Worm (Caenorhabditis elegans) whole organism, L2 larva: Measurements from ENCODE around the gene F19D8.2.
A peak's percentile ranks its signal among the peaks of the same experiment; 100 is the strongest.

Source experiments
- F13H6.1 ChIP-seq: sonication (generic microtip); optimal IDR thresholded peaks from 2 replicates; lab custom pipeline; 2016; ENCODE audit warnings: missing genetic modification characterization, missing compliant biosample characterization
- R02D3.7 ChIP-seq: fragments of 150-350 bp; optimal IDR thresholded peaks from 2 replicates; lab custom pipeline; 2014; ENCODE audit warnings: missing biosample characterization, missing genetic modification characterization
- Y55F3AM.14 ChIP-seq: fragments of 200-800 bp; sonication (Bioruptor generic); optimal IDR thresholded peaks from 2 replicates; lab custom pipeline; 2018; ENCODE audit warnings: mild to moderate bottlenecking, missing genetic modification characterization, missing compliant biosample characterization
- ZK546.5 ChIP-seq: sonication (generic microtip); optimal IDR thresholded peaks from 2 replicates; lab custom pipeline; 2017; ENCODE audit warnings: missing biosample characterization, missing genetic modification characterization
- blmp-1 ChIP-seq: sonication (generic microtip); optimal IDR thresholded peaks from 2 replicates; lab custom pipeline; 2017; ENCODE audit warnings: missing genetic modification characterization, mild to moderate bottlenecking, missing compliant biosample characterization, antibody characterized with exemption, moderate library complexity; ENCODE audit not compliant: insufficient read depth
- ceh-82 ChIP-seq: fragments of 150-350 bp; optimal IDR thresholded peaks from 2 replicates; lab custom pipeline; 2014; ENCODE audit warnings: missing biosample characterization, missing genetic modification characterization
- crh-2 ChIP-seq: sonication (generic microtip); optimal IDR thresholded peaks from 2 replicates; lab custom pipeline; 2017; ENCODE audit warnings: missing biosample characterization, missing genetic modification characterization
- egl-27 ChIP-seq: sonication (generic microtip); optimal IDR thresholded peaks from 3 replicates; lab custom pipeline; 2017; ENCODE audit warnings: missing biosample characterization, missing genetic modification reagents, missing genetic modification characterization
- elt-1 ChIP-seq: fragments of 150-350 bp; optimal IDR thresholded peaks from 2 replicates; lab custom pipeline; 2014; ENCODE audit warnings: missing biosample characterization, missing genetic modification characterization
- fos-1 ChIP-seq: fragments of 150-350 bp; optimal IDR thresholded peaks from 2 replicates; lab custom pipeline; 2014; ENCODE audit warnings: missing biosample characterization, missing genetic modification characterization
- gmeb-1 ChIP-seq: fragments of 150-350 bp; optimal IDR thresholded peaks from 2 replicates; lab custom pipeline; 2014; ENCODE audit warnings: missing biosample characterization, missing genetic modification characterization
- lin-11 ChIP-seq: fragments of 150-350 bp; sonication (generic microtip); optimal IDR thresholded peaks from 2 replicates; lab custom pipeline; 2014; ENCODE audit warnings: missing biosample characterization, missing genetic modification characterization, inconsistent platforms, mixed read lengths
- lin-13 ChIP-seq: fragments of 150-350 bp; optimal IDR thresholded peaks from 2 replicates; lab custom pipeline; 2014; ENCODE audit warnings: missing biosample characterization, missing genetic modification reagents, missing genetic modification characterization
- lin-39 ChIP-seq: fragments of 150-350 bp; optimal IDR thresholded peaks from 2 replicates; lab custom pipeline; 2014; ENCODE audit warnings: missing biosample characterization, missing genetic modification reagents, missing genetic modification characterization
- mbf-1 ChIP-seq: sonication (generic microtip); optimal IDR thresholded peaks from 2 replicates; lab custom pipeline; 2017; ENCODE audit warnings: missing biosample characterization, missing genetic modification characterization
- mdl-1 ChIP-seq, 2 experiments: fragments of 150-350 bp in 1 of 2; sonication (generic microtip) in 1 of 2; optimal IDR thresholded peaks; 2 replicates each; lab custom pipeline; 2017; ENCODE audit warnings: missing biosample characterization in 2 of 2, missing genetic modification characterization in 2 of 2
- nhr-10 ChIP-seq: sonication (generic microtip); optimal IDR thresholded peaks from 2 replicates; lab custom pipeline; 2017; ENCODE audit warnings: missing biosample characterization, missing genetic modification characterization
- nhr-11 ChIP-seq: fragments of 150-350 bp; optimal IDR thresholded peaks from 2 replicates; lab custom pipeline; 2014; ENCODE audit warnings: missing biosample characterization, missing genetic modification characterization
- nhr-12 ChIP-seq: fragments of 150-350 bp; optimal IDR thresholded peaks from 2 replicates; lab custom pipeline; 2014; ENCODE audit warnings: missing biosample characterization, missing genetic modification characterization
- nhr-129 ChIP-seq: fragments of 150-350 bp; optimal IDR thresholded peaks from 2 replicates; lab custom pipeline; 2014; ENCODE audit warnings: missing biosample characterization, missing genetic modification characterization
- nhr-21 ChIP-seq: fragments of 150-350 bp; optimal IDR thresholded peaks from 2 replicates; lab custom pipeline; 2014; ENCODE audit warnings: missing biosample characterization, missing genetic modification characterization
- nhr-23 ChIP-seq: fragments of 150-350 bp; optimal IDR thresholded peaks from 2 replicates; lab custom pipeline; 2014; ENCODE audit warnings: missing biosample characterization, missing genetic modification reagents, missing genetic modification characterization
- nhr-6 ChIP-seq: fragments of 150-350 bp; optimal IDR thresholded peaks from 2 replicates; lab custom pipeline; 2014; ENCODE audit warnings: missing biosample characterization, missing genetic modification characterization
- peb-1 ChIP-seq: fragments of 150-350 bp; optimal IDR thresholded peaks from 2 replicates; lab custom pipeline; 2014; ENCODE audit warnings: missing biosample characterization, missing genetic modification characterization
- sem-4 ChIP-seq: fragments of 150-350 bp; optimal IDR thresholded peaks from 2 replicates; lab custom pipeline; 2014; ENCODE audit warnings: missing biosample characterization, missing genetic modification reagents, missing genetic modification characterization
- skn-1 ChIP-seq: sonication (generic microtip); optimal IDR thresholded peaks from 2 replicates; lab custom pipeline; 2017; ENCODE audit warnings: missing biosample characterization, missing genetic modification characterization
- sma-3 ChIP-seq: sonication (generic microtip); optimal IDR thresholded peaks from 2 replicates; lab custom pipeline; 2016; ENCODE audit warnings: missing genetic modification reagents, missing genetic modification characterization, missing compliant biosample characterization
- sma-9 ChIP-seq, 2 experiments: fragments of 150-350 bp in 1 of 2; sonication (generic microtip) in 1 of 2; optimal IDR thresholded peaks; 2 replicates each; lab custom pipeline; 2014 to 2016; ENCODE audit warnings: missing genetic modification characterization in 2 of 2, mild to moderate bottlenecking in 1 of 2, missing biosample characterization in 1 of 2, missing compliant biosample characterization in 1 of 2, missing genetic modification reagents in 1 of 2, moderate library complexity in 1 of 2
- snpc-4 ChIP-seq: fragments of 150-350 bp; optimal IDR thresholded peaks from 2 replicates; lab custom pipeline; 2014; ENCODE audit warnings: missing biosample characterization, missing genetic modification characterization
- unc-39 ChIP-seq: fragments of 150-350 bp; optimal IDR thresholded peaks from 2 replicates; lab custom pipeline; 2014; ENCODE audit warnings: missing biosample characterization, missing genetic modification characterization
- unc-55 ChIP-seq: fragments of 150-350 bp; sonication (generic microtip); optimal IDR thresholded peaks from 3 replicates; lab custom pipeline; 2014; ENCODE audit warnings: missing biosample characterization, missing genetic modification reagents, missing genetic modification characterization
- zag-1 ChIP-seq: fragments of 150-350 bp; optimal IDR thresholded peaks from 2 replicates; lab custom pipeline; 2014; ENCODE audit warnings: missing biosample characterization, missing genetic modification characterization
- ztf-11 ChIP-seq: sonication (generic microtip); optimal IDR thresholded peaks from 2 replicates; lab custom pipeline; 2017; ENCODE audit warnings: missing biosample characterization, missing genetic modification characterization
- ztf-4 ChIP-seq: fragments of 150-350 bp; optimal IDR thresholded peaks from 2 replicates; lab custom pipeline; 2014; ENCODE audit warnings: missing biosample characterization, missing genetic modification characterization

Gene F19D8.2

ce11 chrX:13833448-13833847 is 779 bp upstream of the F19D8.2 start:
- TF ChIP-seq snpc-4 (tag; lab: Kevin White, UChicago) = peak; percentile 7
- no peak for TF ChIP-seq egl-27

ce11 chrX:13838019-13838418 is 3.8 kb downstream of the F19D8.2 start:
- no peak for TF ChIP-seq crh-2 (tag; lab: Kevin White, UChicago)
- TF ChIP-seq nhr-6 = no peak
- no peak for TF ChIP-seq lin-13 (GFP tag; lab: Kevin White, UChicago)
- TF ChIP-seq zag-1 (tag; lab: Kevin White, UChicago) = no peak
- TF ChIP-seq R02D3.7 (tag; lab: Kevin White, UChicago) = no peak
- no peak for TF ChIP-seq elt-1 (tag; lab: Kevin White, UChicago)
- TF ChIP-seq gmeb-1 = no peak
- no peak for TF ChIP-seq nhr-11 (tag; lab: Kevin White, UChicago)
- no peak for TF ChIP-seq nhr-12
- TF ChIP-seq nhr-21 = no peak
- TF ChIP-seq skn-1 (tag; lab: Kevin White, UChicago) = no peak
- no peak for TF ChIP-seq lin-11 (tag; lab: Kevin White, UChicago)
- TF ChIP-seq mbf-1 = no peak
- TF ChIP-seq blmp-1 (tag; lab: Kevin White, UChicago) = no peak
- TF ChIP-seq sma-9 (GFP tag; optimal IDR thresholded peaks at IDR 0.05; lab: Kevin White, UChicago) = no peak
- no peak for TF ChIP-seq sma-9 (tag; optimal IDR thresholded peaks at IDR 0.05; lab: Kevin White, UChicago)
- TF ChIP-seq unc-55 = no peak
- TF ChIP-seq peb-1 (tag; lab: Kevin White, UChicago) = no peak
- TF ChIP-seq ztf-4 (tag; lab: Kevin White, UChicago) = no peak
- no peak for TF ChIP-seq ztf-11 (tag; lab: Kevin White, UChicago)

DNA sequence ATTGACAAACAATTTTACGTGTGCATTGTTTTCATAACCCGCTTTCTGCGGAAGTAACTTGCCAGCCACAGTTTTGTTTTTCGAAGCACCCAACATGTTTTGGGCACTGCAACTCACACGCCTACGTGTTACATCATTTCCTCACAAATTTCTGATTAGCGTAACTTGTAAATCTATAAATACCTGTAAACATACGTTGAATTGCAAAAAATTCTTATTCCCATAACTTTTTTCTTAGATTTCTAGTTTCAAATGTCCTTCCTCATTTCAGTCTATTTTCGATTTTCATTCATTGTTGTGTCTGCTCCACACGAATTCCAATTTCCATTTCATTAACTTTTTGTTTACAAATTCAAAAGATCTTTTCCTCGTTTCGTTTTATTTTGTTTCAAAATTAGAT is 6.1 kb downstream of the F19D8.2 start:
- TF ChIP-seq mbf-1 (no peak), zag-1 (tag; lab: Kevin White, UChicago) (no peak), ZK546.5 (no peak)

ce11 chrX:13841277-13841676 is 7.0 kb downstream of the F19D8.2 start, which contains the start of gene M03B6.1:
Gene M03B6.1 (plus strand): TSS chrX:13841610.
- no peak for TF ChIP-seq nhr-11 (tag; lab: Kevin White, UChicago)
- TF ChIP-seq ceh-82 (tag; lab: Kevin White, UChicago) = no peak
- TF ChIP-seq sma-9 (GFP tag; optimal IDR thresholded peaks at IDR 0.05; lab: Kevin White, UChicago) = peak; percentile 24
- TF ChIP-seq sma-9 (tag; optimal IDR thresholded peaks at IDR 0.05; lab: Kevin White, UChicago) = no peak
- no peak for TF ChIP-seq lin-39 (tag; lab: Kevin White, UChicago)
- no peak for TF ChIP-seq lin-13 (GFP tag; lab: Kevin White, UChicago)
- no peak for TF ChIP-seq ztf-11 (tag; lab: Kevin White, UChicago)

ce11 chrX:13843676-13844075 is 9.4 kb downstream of the F19D8.2 start, which contains the start of gene M03B6.5:
Gene M03B6.5 (plus strand): TSS chrX:13843976.
- TF ChIP-seq F13H6.1 (tag; lab: Kevin White, UChicago) = no peak
- no peak for TF ChIP-seq egl-27
- no peak for TF ChIP-seq unc-55
- no peak for TF ChIP-seq sem-4 (tag; lab: Kevin White, UChicago)
- no peak for TF ChIP-seq nhr-129 (tag; lab: Kevin White, UChicago)
- no peak for TF ChIP-seq nhr-21

ce11 chrX:13846024-13846423 is 11.8 kb downstream of the F19D8.2 start:
- TF ChIP-seq sma-3 (GFP tag; lab: Kevin White, UChicago) (no peak), fos-1 (tag; lab: Kevin White, UChicago) (peak; percentile 24), ZK546.5 (no peak), R02D3.7 (tag; lab: Kevin White, UChicago) (no peak), Y55F3AM.14 (GFP tag; lab: Kevin White, UChicago) (no peak), mbf-1 (no peak), sma-9 (GFP tag; optimal IDR thresholded peaks at IDR 0.05; lab: Kevin White, UChicago) (no peak), sma-9 (tag; optimal IDR thresholded peaks at IDR 0.05; lab: Kevin White, UChicago) (no peak), F13H6.1 (tag; lab: Kevin White, UChicago) (peak; percentile 45), nhr-10 (tag; lab: Kevin White, UChicago) (no peak), unc-39 (no peak), nhr-129 (tag; lab: Kevin White, UChicago) (peak; percentile 8), crh-2 (tag; lab: Kevin White, UChicago) (no peak), nhr-23 (tag; lab: Kevin White, UChicago) (no peak), mdl-1 (tag; optimal IDR thresholded peaks at IDR 0.05; lab: Kevin White, UChicago) (no peak)
